Worm (Caenorhabditis elegans) whole organism, young adult: ENCODE measurements around the gene rpa-1.

Experiments used
- B0261.1 ChIP-seq: sonication (generic microtip); optimal IDR thresholded peaks from 2 replicates; lab custom pipeline; 2016; ENCODE audit warnings: mild to moderate bottlenecking, missing genetic modification characterization, moderate library complexity, missing compliant biosample characterization
- B0336.3 ChIP-seq: fragments of 200-800 bp; sonication (Bioruptor generic); IDR thresholded peaks from 2 replicates; pipeline ENCODE4 v1.3.6; 2022; ENCODE audit warnings: missing genetic modification characterization, missing compliant biosample characterization
- C17E4.6 ChIP-seq: fragments of 200-800 bp; sonication (Bioruptor generic); IDR thresholded peaks from 2 replicates; pipeline ENCODE4 v1.3.6; 2022; ENCODE audit warnings: missing genetic modification reagents, missing genetic modification characterization, missing compliant biosample characterization
- F22D6.2 ChIP-seq: sonication (generic microtip); optimal IDR thresholded peaks from 2 replicates; lab custom pipeline; 2016; ENCODE audit warnings: mild to moderate bottlenecking, missing genetic modification characterization, missing compliant biosample characterization
- F37B4.10 ChIP-seq: fragments of 200-800 bp; sonication (Bioruptor generic); IDR thresholded peaks from 2 replicates; pipeline ENCODE4 v1.3.6; 2022; ENCODE audit warnings: missing genetic modification characterization, missing compliant biosample characterization
- T07F8.4 ChIP-seq: sonication (generic microtip); optimal IDR thresholded peaks from 2 replicates; lab custom pipeline; 2016; ENCODE audit warnings: mild to moderate bottlenecking, missing genetic modification characterization, moderate library complexity, missing compliant biosample characterization
- Y53F4B.3 ChIP-seq: fragments of 200-800 bp; sonication (Bioruptor generic); IDR thresholded peaks from 2 replicates; pipeline ENCODE4 v1.3.6; 2022; ENCODE audit warnings: missing genetic modification reagents, missing genetic modification characterization, missing compliant biosample characterization
- ama-1 ChIP-seq, 3 experiments: fragments of 150-350 bp in 1 of 3; sonication (generic microtip) in 2 of 3; optimal IDR thresholded peaks; 2 replicates each; lab custom pipeline; 2014 to 2018; ENCODE audit warnings: missing biosample characterization in 2 of 3, missing genetic modification characterization in 2 of 3, missing genetic modification reagents in 2 of 3
- aptf-3 ChIP-seq: fragments of 200-800 bp; sonication (Bioruptor generic); IDR thresholded peaks from 2 replicates; pipeline ENCODE4 v1.3.6; 2022; ENCODE audit warnings: missing genetic modification characterization, missing compliant biosample characterization
- attf-5 ChIP-seq: fragments of 200-800 bp; sonication (Bioruptor generic); optimal IDR thresholded peaks from 2 replicates; lab custom pipeline; 2018; ENCODE audit warnings: mild to moderate bottlenecking, missing genetic modification characterization, missing compliant biosample characterization
- bed-1 ChIP-seq: fragments of 200-800 bp; sonication (Bioruptor generic); IDR thresholded peaks from 2 replicates; pipeline ENCODE4 v1.3.6; 2022; ENCODE audit warnings: missing genetic modification reagents, missing genetic modification characterization, missing compliant biosample characterization
- cebp-1 ChIP-seq, 2 experiments: fragments of 200-800 bp in 1 of 2; sonication (Bioruptor generic) in 1 of 2; sonication (generic microtip) in 1 of 2; IDR thresholded peaks in 1 of 2; optimal IDR thresholded peaks in 1 of 2; 2 replicates each; pipeline versions ENCODE4 v1.3.6 to Lab custom; 2017 to 2022; ENCODE audit warnings: missing compliant biosample characterization in 2 of 2, missing genetic modification characterization in 2 of 2, mild to moderate bottlenecking in 1 of 2, missing genetic modification reagents in 1 of 2, moderate library complexity in 1 of 2
- ceh-40 ChIP-seq: fragments of 200-800 bp; sonication (Bioruptor generic); IDR thresholded peaks from 2 replicates; pipeline ENCODE4 v1.3.6; 2022; ENCODE audit warnings: missing genetic modification characterization, missing compliant biosample characterization
- dox-1 ChIP-seq: fragments of 200-800 bp; sonication (Bioruptor generic); IDR thresholded peaks from 2 replicates; pipeline ENCODE4 v1.3.6; 2022; ENCODE audit warnings: missing genetic modification reagents, missing genetic modification characterization, missing compliant biosample characterization
- egl-18 ChIP-seq: fragments of 200-800 bp; sonication (Bioruptor generic); IDR thresholded peaks from 2 replicates; pipeline ENCODE4 v1.3.6; 2022; ENCODE audit warnings: missing genetic modification reagents, missing genetic modification characterization, missing compliant biosample characterization
- egl-44 ChIP-seq: fragments of 200-800 bp; sonication (Bioruptor generic); IDR thresholded peaks from 2 replicates; pipeline ENCODE4 v1.3.6; 2022; ENCODE audit warnings: missing genetic modification reagents, missing genetic modification characterization, missing compliant biosample characterization
- egrh-3 ChIP-seq: fragments of 200-800 bp; sonication (Bioruptor generic); IDR thresholded peaks from 2 replicates; pipeline ENCODE4 v1.3.6; 2022; ENCODE audit warnings: missing genetic modification reagents, missing genetic modification characterization, missing compliant biosample characterization
- him-1 ChIP-seq: sonication (generic microtip); optimal IDR thresholded peaks from 2 replicates; lab custom pipeline; 2016; ENCODE audit warnings: missing genotype, missing genetic modification reagents, missing genetic modification characterization, missing compliant biosample characterization
- hlh-12 ChIP-seq: sonication (generic microtip); optimal IDR thresholded peaks from 2 replicates; lab custom pipeline; 2016; ENCODE audit warnings: missing genetic modification characterization, missing compliant biosample characterization
- hlh-26 ChIP-seq: fragments of 200-800 bp; sonication (Bioruptor generic); conservative IDR thresholded peaks from 2 replicates; pipeline ENCODE4 v1.3.6; 2022; ENCODE audit warnings: missing genetic modification reagents, missing genetic modification characterization, missing compliant biosample characterization
- hmg-1.2 ChIP-seq: fragments of 200-800 bp; sonication (Bioruptor generic); IDR thresholded peaks from 2 replicates; pipeline ENCODE4 v1.3.6; 2022; ENCODE audit warnings: missing genetic modification reagents, missing genetic modification characterization, missing compliant biosample characterization
- hmg-20 ChIP-seq: fragments of 200-800 bp; sonication (Bioruptor generic); IDR thresholded peaks from 2 replicates; pipeline ENCODE4 v1.3.6; 2022; ENCODE audit warnings: missing genetic modification reagents, missing genetic modification characterization, missing compliant biosample characterization
- lin-54 ChIP-seq: fragments of 200-800 bp; sonication (Bioruptor generic); optimal IDR thresholded peaks from 2 replicates; lab custom pipeline; 2018; ENCODE audit warnings: mild to moderate bottlenecking, missing genetic modification characterization, missing compliant biosample characterization
- lir-1 ChIP-seq: fragments of 200-800 bp; sonication (Bioruptor generic); conservative IDR thresholded peaks from 2 replicates; pipeline ENCODE4 v1.3.6; 2022; ENCODE audit warnings: missing genetic modification reagents, missing genetic modification characterization, missing compliant biosample characterization
- madf-6 ChIP-seq: fragments of 200-800 bp; sonication (Bioruptor generic); IDR thresholded peaks from 2 replicates; pipeline ENCODE4 v1.3.6; 2022; ENCODE audit warnings: missing genetic modification reagents, missing genetic modification characterization, missing compliant biosample characterization
- mel-28 ChIP-seq: sonication (generic microtip); optimal IDR thresholded peaks from 2 replicates; lab custom pipeline; 2016; ENCODE audit warnings: borderline replicate concordance, mild to moderate bottlenecking, missing genetic modification characterization, missing compliant biosample characterization
- mes-4 ChIP-seq: sonication (generic microtip); optimal IDR thresholded peaks from 2 replicates; lab custom pipeline; 2016; ENCODE audit warnings: missing genotype, missing genetic modification characterization, missing compliant biosample characterization
- nfyb-1 ChIP-seq: fragments of 200-800 bp; sonication (Bioruptor generic); IDR thresholded peaks from 2 replicates; pipeline ENCODE4 v1.3.6; 2022; ENCODE audit warnings: missing genetic modification reagents, missing genetic modification characterization, missing compliant biosample characterization
- nhr-120 ChIP-seq: fragments of 200-800 bp; sonication (Bioruptor generic); IDR thresholded peaks from 2 replicates; pipeline ENCODE4 v1.3.6; 2022; ENCODE audit warnings: missing genetic modification characterization, missing compliant biosample characterization
- nhr-27 ChIP-seq: fragments of 200-800 bp; sonication (Bioruptor generic); optimal IDR thresholded peaks from 2 replicates; lab custom pipeline; 2018; ENCODE audit warnings: mild to moderate bottlenecking, missing genetic modification characterization, moderate library complexity, missing compliant biosample characterization
- nhr-80 ChIP-seq: sonication (generic microtip); optimal IDR thresholded peaks from 2 replicates; lab custom pipeline; 2016; ENCODE audit warnings: missing genetic modification characterization, missing compliant biosample characterization
- pbrm-1 ChIP-seq: fragments of 200-800 bp; sonication (Bioruptor generic); IDR thresholded peaks from 2 replicates; pipeline ENCODE4 v1.3.6; 2022; ENCODE audit warnings: missing genetic modification reagents, missing genetic modification characterization, missing compliant biosample characterization
- sea-2 ChIP-seq: fragments of 200-800 bp; sonication (Bioruptor generic); IDR thresholded peaks from 2 replicates; pipeline ENCODE4 v1.3.6; 2022; ENCODE audit warnings: missing genetic modification characterization, missing compliant biosample characterization
- snpc-3.4 ChIP-seq: sonication (generic microtip); optimal IDR thresholded peaks from 2 replicates; lab custom pipeline; 2017; ENCODE audit warnings: missing genetic modification characterization, mild to moderate bottlenecking, missing compliant biosample characterization, antibody characterized with exemption, moderate library complexity, missing genotype, missing genetic modification reagents
- tbp1 ChIP-seq: fragments of 200-800 bp; sonication (Bioruptor generic); optimal IDR thresholded peaks from 2 replicates; lab custom pipeline; 2018; ENCODE audit warnings: mild to moderate bottlenecking, missing genetic modification characterization, missing compliant biosample characterization
- unc-130 ChIP-seq: sonication (generic microtip); optimal IDR thresholded peaks from 2 replicates; lab custom pipeline; 2016; ENCODE audit warnings: missing genetic modification reagents, missing genetic modification characterization, missing compliant biosample characterization
- unc-62 ChIP-seq: fragments of 150-350 bp; optimal IDR thresholded peaks from 2 replicates; lab custom pipeline; 2014; ENCODE audit warnings: missing biosample characterization, missing genetic modification reagents, missing genetic modification characterization
- zfh-2 ChIP-seq: fragments of 200-800 bp; sonication (Bioruptor generic); conservative IDR thresholded peaks from 2 replicates; pipeline ENCODE4 v1.3.6; 2022; ENCODE audit warnings: missing genetic modification reagents, missing genetic modification characterization, missing compliant biosample characterization
- ztf-18 ChIP-seq: sonication (generic microtip); optimal IDR thresholded peaks from 2 replicates; lab custom pipeline; 2016; ENCODE audit warnings: missing genotype, mild to moderate bottlenecking, missing genetic modification characterization, missing compliant biosample characterization
- ztf-22 ChIP-seq: fragments of 200-800 bp; sonication (Bioruptor generic); optimal IDR thresholded peaks from 2 replicates; lab custom pipeline; 2018; ENCODE audit warnings: mild to moderate bottlenecking, missing genetic modification characterization, moderate library complexity, missing compliant biosample characterization
- ztf-26 ChIP-seq: sonication (generic microtip); optimal IDR thresholded peaks from 2 replicates; lab custom pipeline; 2017; ENCODE audit warnings: missing genetic modification characterization, missing compliant biosample characterization
- ztf-3 ChIP-seq: fragments of 200-800 bp; sonication (Bioruptor generic); optimal IDR thresholded peaks from 2 replicates; lab custom pipeline; 2018; ENCODE audit warnings: mild to moderate bottlenecking, missing genetic modification characterization, missing compliant biosample characterization
- ztf-6 ChIP-seq: fragments of 200-800 bp; sonication (Bioruptor generic); IDR thresholded peaks from 2 replicates; pipeline ENCODE4 v1.3.6; 2022; ENCODE audit warnings: missing genetic modification reagents, missing genetic modification characterization, missing compliant biosample characterization

rpa-1 gene

DNA sequence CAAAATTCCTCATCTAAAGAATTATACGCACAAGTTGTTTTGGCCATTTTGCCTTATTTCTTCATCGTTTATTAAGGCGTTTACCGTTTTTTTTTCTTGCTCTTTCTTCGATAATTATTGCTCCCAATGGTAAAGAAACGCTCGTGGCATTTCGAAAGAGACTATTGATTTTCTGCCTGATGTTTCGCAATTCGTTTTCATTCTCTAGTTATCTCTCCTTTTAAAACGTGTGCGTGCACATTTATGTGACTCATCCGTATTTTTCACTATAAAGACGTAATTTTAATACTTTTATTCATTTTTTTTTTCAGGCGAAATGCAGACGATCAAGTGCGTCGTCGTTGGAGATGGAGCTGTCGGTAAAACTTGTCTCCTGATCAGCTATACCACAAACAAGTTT is 48.2 kb upstream of the rpa-1 start, which contains the start of gene cdc-42:
Gene cdc-42, plus strand, starts transcription at position 312 of the 400 bp plus-strand sequence.
- TF ChIP-seq F22D6.2 (tag; lab: Kevin White, UChicago): no peak
- TF ChIP-seq cebp-1 (GFP tag; IDR thresholded peaks at IDR 0.05; lab: Robert Waterston, UW): peak; percentile 72
- TF ChIP-seq cebp-1 (tag; optimal IDR thresholded peaks at IDR 0.05; lab: Kevin White, UChicago): peak; percentile 94
- no peak for TF ChIP-seq ceh-40
- TF ChIP-seq lin-54 (GFP tag; lab: Kevin White, UChicago): no peak
- no peak for TF ChIP-seq egl-44 (GFP tag; lab: Robert Waterston, UW)
- no peak for TF ChIP-seq nhr-120
- no peak for TF ChIP-seq B0336.3 (GFP tag; lab: Robert Waterston, UW)
- no peak for TF ChIP-seq hlh-12 (tag; lab: Kevin White, UChicago)

ce11 chrII:7618212-7618611 is 46.2 kb upstream of the rpa-1 start:
- no peak for TF ChIP-seq sea-2 (GFP tag; lab: Robert Waterston, UW)
- TF ChIP-seq pbrm-1: no peak
- peak; percentile 52 for TF ChIP-seq nhr-80 (tag; lab: Kevin White, UChicago)
- TF ChIP-seq ztf-3 (GFP tag; lab: Kevin White, UChicago): no peak
- peak; percentile 2 for TF ChIP-seq him-1 (tag; lab: Kevin White, UChicago)
- TF ChIP-seq lir-1 (GFP tag; lab: Robert Waterston, UW): no peak
- no peak for TF ChIP-seq F22D6.2 (tag; lab: Kevin White, UChicago)
- TF ChIP-seq C17E4.6 (GFP tag; lab: Robert Waterston, UW): no peak
- TF ChIP-seq egrh-3: no peak
- no peak for TF ChIP-seq nhr-27 (tag; lab: Kevin White, UChicago)
- TF ChIP-seq F37B4.10 (GFP tag; lab: Robert Waterston, UW): no peak

DNA sequence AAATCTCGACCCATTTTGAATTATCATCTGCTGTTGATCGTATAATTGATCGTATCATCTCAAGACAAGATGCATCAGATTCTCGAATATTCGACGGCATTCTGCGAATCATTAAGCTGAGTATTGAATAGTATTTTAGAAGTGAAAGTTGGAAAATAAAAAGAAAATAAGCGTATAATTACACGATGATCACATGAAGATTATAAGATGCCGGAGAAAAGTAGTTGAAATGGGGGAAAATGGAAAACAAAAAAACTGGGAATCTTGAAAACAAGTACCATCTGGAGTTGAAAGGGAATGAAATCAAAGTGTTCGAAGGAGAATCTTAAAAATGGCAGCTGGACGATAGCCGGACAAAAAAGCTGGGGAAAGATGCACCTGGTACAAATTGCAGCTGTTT is 44.0 kb upstream of the rpa-1 start, which contains the start of gene R07G3.8:
Gene R07G3.8, minus strand, starts transcription at position 101 of the 400 bp plus-strand sequence.
- no peak for TF ChIP-seq madf-6 (GFP tag; lab: Robert Waterston, UW)

DNA sequence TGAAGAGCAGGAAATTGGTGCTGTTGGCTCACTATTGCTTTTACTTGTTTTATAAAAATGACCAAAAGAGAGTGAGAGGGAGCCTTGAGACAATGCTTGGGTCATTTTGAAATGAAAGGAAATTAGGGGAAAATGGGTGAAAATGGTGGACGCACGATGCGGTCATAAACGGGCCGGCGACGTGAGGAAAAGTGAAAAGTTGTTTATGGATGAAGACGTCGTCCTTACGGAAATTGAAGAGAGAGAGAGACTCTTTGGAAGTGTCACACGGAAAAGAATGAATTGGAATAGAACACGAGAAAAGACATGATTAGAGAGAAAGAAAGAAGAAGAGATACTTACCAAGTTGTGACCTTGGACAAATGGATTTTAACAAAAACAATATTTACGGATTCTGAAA is 42.9 kb upstream of the rpa-1 start:
- TF ChIP-seq nfyb-1 (no peak), mes-4 (tag; lab: Kevin White, UChicago) (no peak), unc-62 (GFP tag; lab: Kevin White, UChicago) (no peak), ama-1 (optimal IDR thresholded peaks at IDR 0.05; lab: Kevin White, UChicago) (no peak), ama-1 (GFP tag; optimal IDR thresholded peaks at IDR 0.05; lab: Kevin White, UChicago) (no peak), ztf-22 (GFP tag; lab: Kevin White, UChicago) (no peak), snpc-3.4 (no peak), bed-1 (GFP tag; lab: Robert Waterston, UW) (no peak), hmg-20 (GFP tag; lab: Robert Waterston, UW) (no peak), hlh-26 (GFP tag; lab: Robert Waterston, UW) (no peak), ceh-40 (no peak), ztf-18 (tag; lab: Kevin White, UChicago) (no peak), egl-44 (GFP tag; lab: Robert Waterston, UW) (no peak), tbp1 (GFP tag; lab: Kevin White, UChicago) (no peak), B0261.1 (tag; lab: Kevin White, UChicago) (no peak), mel-28 (tag; lab: Kevin White, UChicago) (no peak)

DNA sequence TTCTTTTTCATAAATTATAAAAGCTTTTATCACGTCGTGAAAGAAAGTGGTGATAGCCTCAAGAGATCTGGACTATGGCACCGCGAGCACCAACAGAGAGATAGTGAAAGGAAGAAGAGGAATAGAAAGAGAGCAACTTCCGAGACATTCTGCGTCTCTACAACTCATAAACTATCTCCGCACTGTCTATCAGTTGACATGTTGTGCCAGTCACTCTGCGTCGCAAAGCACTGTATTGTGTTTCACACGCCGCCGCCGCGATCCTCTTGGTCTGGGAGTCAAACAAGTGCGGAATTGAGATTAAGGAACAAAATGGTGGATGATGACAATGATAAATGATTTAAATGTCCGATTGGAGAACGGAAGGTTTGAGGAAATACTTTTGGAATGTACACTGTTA is 40.9 kb upstream of the rpa-1 start:
- TF ChIP-seq attf-5 (peak; percentile 18), ztf-6 (GFP tag; lab: Robert Waterston, UW) (no peak), T07F8.4 (tag; lab: Kevin White, UChicago) (no peak), unc-130 (GFP tag; lab: Kevin White, UChicago) (no peak), Y53F4B.3 (GFP tag; lab: Robert Waterston, UW) (no peak), nfyb-1 (0 out of 2 replicates have a peak, but pooled peaks have one; percentile 26), aptf-3 (no peak), egl-18 (no peak), nhr-80 (tag; lab: Kevin White, UChicago) (peak; percentile 77), ztf-26 (no peak), hmg-1.2 (GFP tag; lab: Robert Waterston, UW) (peak; percentile 64; the same call in 1 of the 2 replicates), B0261.1 (tag; lab: Kevin White, UChicago) (no peak), zfh-2 (peak; percentile 40; the same call in 1 of the 2 replicates), dox-1 (GFP tag; lab: Robert Waterston, UW) (peak; percentile 7; the same call in 1 of the 2 replicates)
